Worm (Caenorhabditis elegans) whole organism, L3 larva: ENCODE data around the gene daf-5.

Experiments used
- R02D3.7 ChIP-seq: fragments of 150-350 bp; optimal IDR thresholded peaks from 2 replicates; lab custom pipeline; 2014; ENCODE audit warnings: missing biosample characterization, missing genetic modification characterization
- ceh-82 ChIP-seq: fragments of 150-350 bp; optimal IDR thresholded peaks from 2 replicates; lab custom pipeline; 2014; ENCODE audit warnings: missing biosample characterization, missing genetic modification characterization
- elt-1 ChIP-seq: fragments of 150-350 bp; optimal IDR thresholded peaks from 2 replicates; lab custom pipeline; 2014; ENCODE audit warnings: missing biosample characterization, missing genetic modification characterization
- fkh-10 ChIP-seq: sonication (generic microtip); optimal IDR thresholded peaks from 2 replicates; lab custom pipeline; 2017; ENCODE audit warnings: missing biosample characterization, missing genetic modification reagents, missing genetic modification characterization
- lin-15B ChIP-seq: fragments of 150-350 bp; optimal IDR thresholded peaks from 2 replicates; lab custom pipeline; 2014; ENCODE audit warnings: missing biosample characterization, missing genetic modification characterization
- nhr-11 ChIP-seq: fragments of 150-350 bp; optimal IDR thresholded peaks from 2 replicates; lab custom pipeline; 2014; ENCODE audit warnings: missing biosample characterization, missing genetic modification characterization
- nhr-12 ChIP-seq: fragments of 150-350 bp; optimal IDR thresholded peaks from 2 replicates; lab custom pipeline; 2014; ENCODE audit warnings: missing biosample characterization, missing genetic modification characterization
- ztf-11 ChIP-seq: fragments of 150-350 bp; optimal IDR thresholded peaks from 2 replicates; lab custom pipeline; 2014; ENCODE audit warnings: missing biosample characterization, missing genetic modification characterization

- TF ChIP-seq ceh-82 (no peak), R02D3.7 (tag; lab: Kevin White, UChicago) (no peak), lin-15B (tag; lab: Kevin White, UChicago) (no peak), nhr-12 (tag; lab: Kevin White, UChicago) (no peak), fkh-10 (GFP tag; lab: Kevin White, UChicago) (no peak), ztf-11 (no peak), nhr-11 (tag; lab: Kevin White, UChicago) (no peak), elt-1 (no peak)
Measured at ce11 chrII:14100963-14101362, 48.9 kb upstream of the daf-5 start, which contains the start of gene bkip-1.
